Worm (Caenorhabditis elegans) whole organism, L3 larva: ENCODE measurements around the gene drl-1.
A peak's percentile ranks its signal among the peaks of the same experiment; 100 is the strongest.

Experiments
- R02D3.7 ChIP-seq: fragments of 150-350 bp; optimal IDR thresholded peaks from 2 replicates; lab custom pipeline; 2014; ENCODE audit warnings: missing biosample characterization, missing genetic modification characterization
- ceh-16 ChIP-seq: sonication (generic microtip); optimal IDR thresholded peaks from 2 replicates; lab custom pipeline; 2017; ENCODE audit warnings: missing biosample characterization, missing genetic modification characterization
- ceh-28 ChIP-seq: fragments of 150-350 bp; optimal IDR thresholded peaks from 2 replicates; lab custom pipeline; 2014; ENCODE audit warnings: missing biosample characterization, missing genetic modification reagents, missing genetic modification characterization
- ceh-9 ChIP-seq: sonication (generic microtip); optimal IDR thresholded peaks from 2 replicates; lab custom pipeline; 2018; ENCODE audit warnings: missing biosample characterization, missing genetic modification characterization
- daf-12 ChIP-seq: fragments of 150-350 bp; optimal IDR thresholded peaks from 2 replicates; lab custom pipeline; 2014; ENCODE audit warnings: missing biosample characterization, missing genetic modification reagents, missing genetic modification characterization
- egl-27 ChIP-seq: sonication (generic microtip); optimal IDR thresholded peaks from 4 replicates; lab custom pipeline; 2017; ENCODE audit warnings: missing biosample characterization, missing genetic modification reagents, missing genetic modification characterization
- elt-1 ChIP-seq: fragments of 150-350 bp; optimal IDR thresholded peaks from 2 replicates; lab custom pipeline; 2014; ENCODE audit warnings: missing biosample characterization, missing genetic modification characterization
- elt-2 ChIP-seq: sonication (generic microtip); optimal IDR thresholded peaks from 2 replicates; lab custom pipeline; 2016; ENCODE audit warnings: missing genetic modification reagents, mild to moderate bottlenecking, missing genetic modification characterization, missing compliant biosample characterization
- elt-3 ChIP-seq, 3 experiments: fragments of 150-350 bp in 1 of 3; sonication (generic microtip) in 2 of 3; optimal IDR thresholded peaks; 2 replicates in 2 of 3; 4 replicates in 1 of 3; lab custom pipeline; 2014 to 2017; ENCODE audit warnings: missing biosample characterization in 3 of 3, missing genetic modification characterization in 3 of 3
- eor-1 ChIP-seq, 2 experiments: fragments of 150-350 bp; optimal IDR thresholded peaks; 2 replicates each; lab custom pipeline; 2014 to 2018; ENCODE audit warnings: missing biosample characterization in 2 of 2, missing genetic modification characterization in 2 of 2
- fkh-10 ChIP-seq: sonication (generic microtip); optimal IDR thresholded peaks from 2 replicates; lab custom pipeline; 2017; ENCODE audit warnings: missing biosample characterization, missing genetic modification reagents, missing genetic modification characterization
- fkh-2 ChIP-seq: fragments of 150-350 bp; optimal IDR thresholded peaks from 2 replicates; lab custom pipeline; 2014; ENCODE audit warnings: missing biosample characterization, missing genetic modification reagents, missing genetic modification characterization
- fos-1 ChIP-seq: fragments of 150-350 bp; optimal IDR thresholded peaks from 2 replicates; lab custom pipeline; 2014; ENCODE audit warnings: missing biosample characterization, missing genetic modification characterization
- jun-1 ChIP-seq: fragments of 150-350 bp; optimal IDR thresholded peaks from 2 replicates; lab custom pipeline; 2014; ENCODE audit warnings: missing biosample characterization, missing genetic modification reagents, missing genetic modification characterization
- lin-15B ChIP-seq: fragments of 150-350 bp; optimal IDR thresholded peaks from 2 replicates; lab custom pipeline; 2014; ENCODE audit warnings: missing biosample characterization, missing genetic modification characterization
- lin-39 ChIP-seq: fragments of 150-350 bp; optimal IDR thresholded peaks from 2 replicates; lab custom pipeline; 2018; ENCODE audit warnings: missing biosample characterization, missing genetic modification reagents, missing genetic modification characterization
- lsy-12 ChIP-seq: sonication (generic microtip); optimal IDR thresholded peaks from 2 replicates; lab custom pipeline; 2016; ENCODE audit warnings: mild to moderate bottlenecking, missing genetic modification characterization, missing compliant biosample characterization
- mdl-1 ChIP-seq: fragments of 150-350 bp; optimal IDR thresholded peaks from 2 replicates; lab custom pipeline; 2014; ENCODE audit warnings: missing biosample characterization, missing genetic modification characterization
- mml-1 ChIP-seq: fragments of 150-350 bp; sonication (generic microtip); optimal IDR thresholded peaks from 3 replicates; lab custom pipeline; 2014; ENCODE audit warnings: missing biosample characterization, missing genetic modification characterization
- nfya-1 ChIP-seq: sonication (generic microtip); optimal IDR thresholded peaks from 2 replicates; lab custom pipeline; 2017; ENCODE audit warnings: missing genetic modification characterization, mild to moderate bottlenecking, missing compliant biosample characterization, antibody characterized with exemption, moderate library complexity; ENCODE audit not compliant: insufficient read depth
- nhr-11 ChIP-seq: fragments of 150-350 bp; optimal IDR thresholded peaks from 2 replicates; lab custom pipeline; 2014; ENCODE audit warnings: missing biosample characterization, missing genetic modification characterization
- nhr-12 ChIP-seq: fragments of 150-350 bp; optimal IDR thresholded peaks from 2 replicates; lab custom pipeline; 2014; ENCODE audit warnings: missing biosample characterization, missing genetic modification characterization
- nhr-23 ChIP-seq: fragments of 150-350 bp; optimal IDR thresholded peaks from 2 replicates; lab custom pipeline; 2014; ENCODE audit warnings: missing biosample characterization, missing genetic modification reagents, missing genetic modification characterization
- nhr-237 ChIP-seq: fragments of 150-350 bp; optimal IDR thresholded peaks from 2 replicates; lab custom pipeline; 2014; ENCODE audit warnings: missing biosample characterization, missing genetic modification characterization
- nhr-43 ChIP-seq: sonication (generic microtip); optimal IDR thresholded peaks from 2 replicates; lab custom pipeline; 2016; ENCODE audit warnings: mild to moderate bottlenecking, missing genetic modification characterization, missing compliant biosample characterization; ENCODE audit not compliant: poor library complexity, severe bottlenecking
- nhr-67 ChIP-seq: fragments of 150-350 bp; optimal IDR thresholded peaks from 2 replicates; lab custom pipeline; 2014; ENCODE audit warnings: missing biosample characterization, missing genetic modification characterization
- nhr-77 ChIP-seq: fragments of 150-350 bp; optimal IDR thresholded peaks from 2 replicates; lab custom pipeline; 2014; ENCODE audit warnings: missing biosample characterization, missing genetic modification characterization
- pha-4 ChIP-seq: fragments of 150-350 bp; optimal IDR thresholded peaks from 2 replicates; lab custom pipeline; 2014; ENCODE audit warnings: missing biosample characterization, missing genetic modification reagents, missing genetic modification characterization
- pqm-1 ChIP-seq: fragments of 150-350 bp; optimal IDR thresholded peaks from 2 replicates; lab custom pipeline; 2017; ENCODE audit warnings: missing biosample characterization, missing genetic modification characterization, inconsistent platforms
- skn-1 ChIP-seq: fragments of 150-350 bp; optimal IDR thresholded peaks from 2 replicates; lab custom pipeline; 2014; ENCODE audit warnings: missing biosample characterization, missing genetic modification characterization
- snpc-4 ChIP-seq: fragments of 150-350 bp; optimal IDR thresholded peaks from 2 replicates; lab custom pipeline; 2014; ENCODE audit warnings: missing biosample characterization, missing genetic modification characterization
- tbx-2 ChIP-seq: sonication (generic microtip); optimal IDR thresholded peaks from 2 replicates; lab custom pipeline; 2016; ENCODE audit warnings: mild to moderate bottlenecking, missing genetic modification characterization, missing compliant biosample characterization
- unc-39 ChIP-seq: sonication (generic microtip); optimal IDR thresholded peaks from 4 replicates; lab custom pipeline; 2017; ENCODE audit warnings: missing biosample characterization, missing genetic modification characterization
- unc-62 ChIP-seq: fragments of 150-350 bp; sonication (generic microtip); optimal IDR thresholded peaks from 4 replicates; lab custom pipeline; 2014; ENCODE audit warnings: missing biosample characterization, missing genetic modification reagents, missing genetic modification characterization
- ztf-11 ChIP-seq: fragments of 150-350 bp; optimal IDR thresholded peaks from 2 replicates; lab custom pipeline; 2014; ENCODE audit warnings: missing biosample characterization, missing genetic modification characterization
- ztf-4 ChIP-seq: fragments of 150-350 bp; optimal IDR thresholded peaks from 2 replicates; lab custom pipeline; 2014; ENCODE audit warnings: missing biosample characterization, missing genetic modification characterization

The drl-1 gene

DNA sequence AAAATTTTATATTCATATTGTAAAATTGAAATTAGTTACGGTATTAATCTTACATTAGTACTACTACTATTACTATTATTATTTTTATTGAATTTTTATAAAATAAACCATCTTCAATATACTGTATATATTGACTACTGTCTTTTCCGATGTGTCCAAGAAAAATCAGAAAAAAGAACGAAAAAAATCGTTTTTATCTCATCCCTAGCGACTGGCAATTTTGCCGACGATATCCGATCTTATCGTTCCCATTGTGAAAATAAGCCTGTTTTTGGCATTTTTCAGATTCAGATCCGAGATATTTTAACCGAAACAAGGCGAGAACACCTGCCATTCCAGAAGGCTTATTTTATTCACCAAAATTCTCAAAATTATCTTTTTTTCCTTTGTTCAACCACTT lies 5.7 kb downstream of the drl-1 start, which contains the start of gene F18F11.4:
Gene F18F11.4 (plus strand): TSS at position 301 of the 400 bp plus-strand sequence.
- no peak for TF ChIP-seq nhr-43
- TF ChIP-seq nhr-237 (tag; lab: Kevin White, UChicago): no peak
- TF ChIP-seq nhr-11 (tag; lab: Kevin White, UChicago): no peak
- TF ChIP-seq nhr-77: no peak
- TF ChIP-seq lin-15B: no peak
- TF ChIP-seq jun-1 (tag; lab: Kevin White, UChicago): no peak
- TF ChIP-seq nhr-23: no peak
- TF ChIP-seq ceh-28: no peak
- TF ChIP-seq mml-1 (tag; lab: Kevin White, UChicago): no peak
- no peak for TF ChIP-seq ceh-16 (tag; lab: Kevin White, UChicago)
- TF ChIP-seq snpc-4: no peak
- TF ChIP-seq fos-1: no peak
- TF ChIP-seq elt-1 (tag; lab: Kevin White, UChicago): no peak
- no peak for TF ChIP-seq ztf-11 (tag; lab: Kevin White, UChicago)
- no peak for TF ChIP-seq daf-12 (tag; lab: Kevin White, UChicago)
- no peak for TF ChIP-seq egl-27 (tag; lab: Kevin White, UChicago)
- no peak for TF ChIP-seq ztf-4 (tag; lab: Kevin White, UChicago)
- no peak for TF ChIP-seq nhr-12 (tag; lab: Kevin White, UChicago)
- no peak for TF ChIP-seq eor-1 (tag; optimal IDR thresholded peaks at IDR 0.05; lab: Kevin White, UChicago)

DNA sequence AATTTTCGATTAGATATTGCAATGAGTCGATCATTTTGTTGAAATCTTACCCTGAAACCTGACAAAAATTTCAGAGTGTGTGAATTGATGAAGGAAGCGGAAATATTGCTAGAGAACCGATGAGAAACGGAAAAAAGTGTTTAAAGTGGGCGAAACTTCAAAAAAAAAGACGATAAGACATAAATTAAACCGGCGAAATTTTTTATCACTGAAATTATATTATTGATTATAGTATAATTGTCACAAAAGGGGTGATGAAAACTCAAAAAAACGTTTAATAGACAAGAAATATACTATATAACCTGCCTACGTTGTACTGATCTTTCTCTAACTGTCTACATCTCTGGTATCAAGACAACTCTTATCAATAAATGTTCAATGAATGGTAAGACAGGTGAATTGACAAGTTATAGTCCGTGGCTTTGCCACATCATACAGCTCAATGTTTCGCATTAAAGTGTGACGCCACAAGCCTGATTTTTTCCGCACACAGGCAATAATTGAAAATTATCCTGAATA lies 12.3 kb downstream of the drl-1 start, which contains the start of gene pxmp-4:
Gene pxmp-4 (minus strand): TSS at position 51 of the 519 bp plus-strand sequence.
- TF ChIP-seq ceh-16 (tag; lab: Kevin White, UChicago): no peak
- no peak for TF ChIP-seq fkh-10 (GFP tag; lab: Kevin White, UChicago)
- peak; percentile 10 for TF ChIP-seq ceh-28
- peak; percentile 80 for TF ChIP-seq elt-2 (tag; lab: Kevin White, UChicago)
- TF ChIP-seq pqm-1 (tag; lab: Kevin White, UChicago): peak; percentile 64

DNA sequence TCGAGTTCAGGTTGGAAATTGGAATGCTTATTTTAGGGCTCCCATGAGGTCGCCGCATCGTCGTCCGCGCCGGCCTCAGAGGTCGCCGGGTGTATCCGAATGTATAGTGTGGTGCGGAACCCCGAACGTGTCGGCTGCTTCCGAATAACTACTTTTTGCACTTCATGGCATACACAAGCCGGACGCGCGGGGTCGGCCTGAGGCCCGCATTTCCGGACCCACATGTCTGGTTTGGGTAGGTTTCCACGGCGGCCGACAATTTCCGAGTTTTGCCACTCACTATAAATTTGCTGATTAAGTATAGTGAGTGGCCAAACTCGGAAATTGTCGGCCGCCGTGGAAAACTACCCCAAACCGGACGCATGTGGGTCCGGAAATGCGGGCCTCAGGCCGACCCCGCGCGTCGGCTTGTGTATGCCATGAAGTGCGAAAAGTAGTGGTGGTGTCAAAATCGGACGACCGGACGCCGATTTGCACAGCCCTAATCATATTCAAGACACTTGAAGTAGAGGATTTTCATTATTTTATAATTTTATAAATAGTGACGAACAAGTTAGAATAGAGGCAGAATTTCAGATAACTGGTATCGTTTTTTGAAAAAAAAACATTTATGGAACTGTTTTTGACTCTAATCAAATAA lies 13.5 kb downstream of the drl-1 start:
- TF ChIP-seq nfya-1 (tag; lab: Kevin White, UChicago) (no peak), nhr-67 (tag; lab: Kevin White, UChicago) (no peak), ztf-11 (tag; lab: Kevin White, UChicago) (no peak), tbx-2 (tag; lab: Kevin White, UChicago) (no peak), pha-4 (tag; lab: Kevin White, UChicago) (no peak), pqm-1 (tag; lab: Kevin White, UChicago) (no peak), ceh-28 (no peak), nhr-237 (tag; lab: Kevin White, UChicago) (no peak)

DNA sequence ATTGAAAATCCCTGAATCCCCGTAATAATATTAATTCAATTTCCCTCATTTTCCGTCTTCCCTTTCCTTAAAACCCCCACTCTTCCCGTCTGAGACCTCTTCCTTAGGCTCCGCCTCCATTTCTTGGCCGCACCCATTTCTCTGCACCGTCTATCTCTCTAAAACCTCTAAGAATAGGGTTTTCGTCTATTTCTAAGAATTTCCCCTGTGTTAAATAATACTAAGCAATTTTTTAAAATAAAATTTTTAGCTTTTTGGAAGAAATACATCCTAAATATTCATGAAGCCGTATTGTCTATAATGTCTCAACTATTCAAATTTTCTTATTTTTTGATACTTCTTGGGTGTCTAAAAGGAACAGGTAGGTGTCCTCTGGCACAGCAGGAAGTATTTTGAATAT lies 14.6 kb downstream of the drl-1 start, which contains the start of gene cdh-8:
Gene cdh-8 (plus strand): TSS at position 301 of the 400 bp plus-strand sequence.
- TF ChIP-seq nhr-12 (tag; lab: Kevin White, UChicago) (no peak), nhr-237 (tag; lab: Kevin White, UChicago) (no peak), daf-12 (tag; lab: Kevin White, UChicago) (no peak), pqm-1 (tag; lab: Kevin White, UChicago) (no peak), nhr-43 (no peak), lin-39 (tag; lab: Kevin White, UChicago) (no peak), elt-3 (tag; optimal IDR thresholded peaks at IDR 0.05; lab: Kevin White, UChicago) (no peak), nhr-77 (no peak), lsy-12 (no peak), ceh-9 (tag; lab: Kevin White, UChicago) (no peak)

DNA sequence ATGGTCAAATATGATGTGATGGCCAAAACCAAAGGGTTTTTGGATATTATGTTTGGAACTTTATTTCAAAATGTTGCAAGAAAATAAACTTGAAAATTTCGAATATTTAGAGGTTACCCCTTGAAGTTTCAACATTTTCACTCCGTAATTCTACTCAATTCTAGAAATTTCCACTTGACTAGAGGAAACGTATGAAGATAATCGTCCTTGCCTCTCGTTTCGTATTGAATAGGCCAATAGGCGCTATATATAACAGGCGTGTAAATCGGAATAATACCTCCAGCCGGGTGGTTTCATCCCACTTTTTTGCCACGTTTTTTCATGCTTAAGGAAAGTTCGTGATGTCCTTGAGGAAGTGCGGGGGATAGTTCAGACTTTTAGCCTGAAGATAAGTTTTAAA lies 18.4 kb downstream of the drl-1 start:
- TF ChIP-seq unc-62 (no peak), skn-1 (tag; lab: Kevin White, UChicago) (no peak), unc-39 (tag; lab: Kevin White, UChicago) (no peak), egl-27 (tag; lab: Kevin White, UChicago) (no peak), R02D3.7 (tag; lab: Kevin White, UChicago) (no peak), nhr-67 (tag; lab: Kevin White, UChicago) (no peak), lsy-12 (no peak), elt-2 (tag; lab: Kevin White, UChicago) (no peak), fkh-2 (tag; lab: Kevin White, UChicago) (no peak), nhr-11 (tag; lab: Kevin White, UChicago) (no peak), mdl-1 (tag; lab: Kevin White, UChicago) (no peak), lin-15B (no peak)
